Fruit fly (Drosophila melanogaster) Kc167 (cell line): ENCODE measurements around the gene CG31076.

Experiments
- Sin3A ChIP-seq: fragments of >200 bp; optimal IDR thresholded peaks from 2 replicates; lab custom pipeline; 2018; ENCODE audit warnings: missing external identifiers
- h ChIP-seq: fragments of >200 bp; optimal IDR thresholded peaks from 3 replicates; lab custom pipeline; 2018; ENCODE audit warnings: missing external identifiers
- insv ChIP-seq: fragments of >200 bp; optimal IDR thresholded peaks from 3 replicates; lab custom pipeline; 2018; ENCODE audit warnings: missing external identifiers

DNA sequence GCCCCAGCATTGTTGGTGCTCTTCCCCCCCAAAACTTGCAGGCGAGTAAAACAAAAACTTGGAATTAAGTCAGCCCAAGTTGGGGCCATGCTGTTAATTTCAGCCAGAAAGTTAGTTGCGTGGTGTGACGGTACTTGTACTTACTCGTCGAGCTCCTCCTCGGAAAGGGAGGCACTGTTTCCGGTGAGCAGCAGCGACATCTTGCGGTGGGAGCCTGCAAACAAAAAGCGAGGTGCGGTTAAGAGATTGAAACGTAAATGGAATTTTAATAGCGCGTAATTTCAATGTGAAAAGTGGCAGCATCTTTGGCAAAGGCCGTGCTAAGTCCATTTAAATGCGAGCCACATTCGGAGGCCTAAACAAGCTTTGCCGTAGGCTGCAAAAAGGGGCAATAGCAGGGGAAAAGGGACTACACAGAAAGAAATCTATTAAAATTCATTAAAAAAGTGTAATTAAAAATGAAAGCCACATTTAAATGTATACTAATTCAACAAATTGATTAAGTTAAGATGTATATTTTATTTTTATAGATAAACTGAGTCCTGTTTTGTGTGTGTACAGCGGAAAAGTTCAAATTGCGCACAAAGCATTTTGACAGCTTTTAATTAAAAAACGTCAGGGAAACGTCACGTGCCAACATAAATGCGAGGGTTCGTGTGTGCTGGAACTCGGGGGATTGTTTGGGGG lies 33.1 kb downstream of the CG31076 start:
- TF ChIP-seq h, result no peak
- TF ChIP-seq insv (lab: Kevin White, UChicago), result no peak
- no peak for TF ChIP-seq Sin3A (lab: Kevin White, UChicago)
